Fruit fly (Drosophila melanogaster): ENCODE results near the gene spir.

The spir gene

DNA sequence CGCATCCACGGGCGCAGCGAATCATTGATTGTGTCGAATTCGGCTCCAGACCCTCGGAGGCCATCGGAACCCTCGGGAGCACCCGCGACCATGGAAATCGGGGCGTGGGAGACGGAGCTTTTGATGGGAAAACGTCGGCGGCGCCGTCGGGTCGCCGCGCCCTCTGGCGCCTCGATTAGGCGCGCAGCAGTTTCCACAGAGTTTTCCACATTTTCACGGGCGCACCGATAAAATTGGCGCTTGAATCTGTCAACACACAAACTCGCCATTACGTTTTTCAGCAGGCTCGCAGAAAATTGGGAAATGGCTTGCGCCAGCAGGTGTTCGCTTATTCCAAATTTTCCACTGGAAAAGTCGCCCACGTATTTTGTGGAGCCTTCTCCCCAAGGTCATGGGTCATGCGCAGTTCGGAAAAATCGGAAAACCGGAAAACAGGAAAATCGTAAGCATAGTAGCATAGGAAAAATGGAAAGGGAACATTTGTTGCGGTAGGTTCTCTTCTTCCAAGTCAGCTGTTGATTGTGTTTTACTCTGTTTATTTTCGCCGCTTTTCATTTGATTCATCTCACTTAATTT lies 3.8 kb downstream of the spir start (continued):
- TF ChIP-seq chinmo (GFP tag; IDR thresholded peaks at IDR 0.05; ENCODE audit: partially characterized antibody) (0 out of 4 replicates have a peak, but pooled peaks have one; percentile 43), CG11560 (tag; IDR thresholded peaks at IDR 0.05) (no peak), Hr78 (GFP tag; optimal IDR thresholded peaks at IDR 0.05) (peak in 1 of 2 experiments; percentile 56), Bgb (GFP tag; IDR thresholded peaks at IDR 0.05; ENCODE audit: partially characterized antibody) (peak; percentile 15; the same call in 1 of the 2 replicates), prd (optimal IDR thresholded peaks at IDR 0.05) (no peak), prd (GFP tag; IDR thresholded peaks at IDR 0.05) (no peak), Poxn (GFP tag; IDR thresholded peaks at IDR 0.05) (no peak), Gsc (GFP tag; IDR thresholded peaks at IDR 0.05) (no peak), HLH54F (GFP tag; optimal IDR thresholded peaks at IDR 0.05) (no peak), kni (GFP tag; optimal IDR thresholded peaks at IDR 0.05) (no peak), Xbp1 (GFP tag; optimal IDR thresholded peaks at IDR 0.05) (no peak), salm (tag; optimal IDR thresholded peaks at IDR 0.05) (no peak), run (tag; optimal IDR thresholded peaks at IDR 0.05) (no peak), CG31224 (GFP tag; IDR thresholded peaks at IDR 0.05) (peak; percentile 98), Doc2 (GFP tag; IDR thresholded peaks at IDR 0.05) (no peak), Med (GFP tag) (peak; percentile 41), unc-4 (GFP tag; IDR thresholded peaks at IDR 0.05; ENCODE audit: partially characterized antibody) (0 out of 2 replicates have a peak, but pooled peaks have one; percentile 18), crc (GFP tag; optimal IDR thresholded peaks at IDR 0.05) (no peak), CG9727 (GFP tag; optimal IDR thresholded peaks at IDR 0.05) (no peak), btn (GFP tag; optimal IDR thresholded peaks at IDR 0.05) (no peak), ind (GFP tag; optimal IDR thresholded peaks at IDR 0.05) (no peak), Fer1 (GFP tag; optimal IDR thresholded peaks at IDR 0.05) (peak; percentile 38), pum (GFP tag; optimal IDR thresholded peaks at IDR 0.05) (no peak), CG15479 (GFP tag; optimal IDR thresholded peaks at IDR 0.05) (no peak), CG12769 (tag; optimal IDR thresholded peaks at IDR 0.05) (peak; percentile 3), BtbVII (GFP tag; optimal IDR thresholded peaks at IDR 0.05) (no peak), CG15073 (GFP tag; optimal IDR thresholded peaks at IDR 0.05) (no peak), ewg (GFP tag; optimal IDR thresholded peaks at IDR 0.05) (peak; percentile 76), ssp (GFP tag; IDR thresholded peaks at IDR 0.05) (no peak), Bdp1 (GFP tag; optimal IDR thresholded peaks at IDR 0.05) (no peak), inv (GFP tag; IDR thresholded peaks at IDR 0.05; ENCODE audit: partially characterized antibody) (no peak), CG6765 (GFP tag; optimal IDR thresholded peaks at IDR 0.05) (no peak), onecut (GFP tag; IDR thresholded peaks at IDR 0.05) (peak; percentile 40; the same call in 1 of the 2 replicates), hkb (optimal IDR thresholded peaks at IDR 0.05) (no peak), hkb (GFP tag; IDR thresholded peaks at IDR 0.05) (no peak), crp (GFP tag; optimal IDR thresholded peaks at IDR 0.05) (peak in 1 of 2 experiments; percentile 15), Scr (GFP tag; IDR thresholded peaks at IDR 0.05; ENCODE audit: partially characterized antibody) (no peak), ken (GFP tag; IDR thresholded peaks at IDR 0.05) (no peak), Hr51 (GFP tag; optimal IDR thresholded peaks at IDR 0.05) (no peak), pros (GFP tag; optimal IDR thresholded peaks at IDR 0.05) (no peak), ham (GFP tag; IDR thresholded peaks at IDR 0.05) (no peak), CG18619 (GFP tag; optimal IDR thresholded peaks at IDR 0.05) (no peak), Meics (GFP tag; optimal IDR thresholded peaks at IDR 0.05) (no peak), abd-A (tag; optimal IDR thresholded peaks at IDR 0.05) (peak; percentile 95), Six4 (GFP tag; optimal IDR thresholded peaks at IDR 0.05) (no peak), HLH4C (GFP tag; IDR thresholded peaks at IDR 0.05; ENCODE audit: partially characterized antibody) (no peak), CG8281 (tag; optimal IDR thresholded peaks at IDR 0.05) (no peak), bbx (GFP tag; IDR thresholded peaks at IDR 0.05; ENCODE audit: partially characterized antibody) (no peak), CG43689 (GFP tag; IDR thresholded peaks at IDR 0.05) (no peak), CG10979 (tag; optimal IDR thresholded peaks at IDR 0.05) (no peak)

Data from whole organism, embryonic.